Worm (Caenorhabditis elegans) whole organism, young adult: ENCODE results near the gene C47D12.2.
A peak's percentile ranks its signal among the peaks of the same experiment; 100 is the strongest.

ENCODE experiments used
- B0019.2 ChIP-seq: fragments of 200-800 bp; sonication (Bioruptor generic); conservative IDR thresholded peaks from 2 replicates; pipeline ENCODE4 v1.3.6; 2022; ENCODE audit warnings: missing genetic modification reagents, missing genetic modification characterization, missing compliant biosample characterization
- B0261.1 ChIP-seq: sonication (generic microtip); optimal IDR thresholded peaks from 2 replicates; lab custom pipeline; 2016; ENCODE audit warnings: mild to moderate bottlenecking, missing genetic modification characterization, moderate library complexity, missing compliant biosample characterization
- C06A6.2 ChIP-seq: fragments of 200-800 bp; sonication (Bioruptor generic); conservative IDR thresholded peaks from 2 replicates; pipeline ENCODE4 v1.3.6; 2022; ENCODE audit warnings: missing genetic modification characterization, missing compliant biosample characterization
- F39B2.1 ChIP-seq: fragments of 200-800 bp; sonication (Bioruptor generic); IDR thresholded peaks from 2 replicates; pipeline ENCODE4 v1.3.6; 2022; ENCODE audit warnings: missing genetic modification reagents, missing genetic modification characterization, missing compliant biosample characterization
- F57A8.1 ChIP-seq: fragments of 200-800 bp; sonication (Bioruptor generic); optimal IDR thresholded peaks from 2 replicates; lab custom pipeline; 2018; ENCODE audit warnings: mild to moderate bottlenecking, missing genetic modification characterization, moderate library complexity, missing compliant biosample characterization
- K11D2.4 ChIP-seq: fragments of 200-800 bp; sonication (Bioruptor generic); IDR thresholded peaks from 2 replicates; pipeline ENCODE4 v1.3.6; 2022; ENCODE audit warnings: missing genetic modification reagents, missing genetic modification characterization, missing compliant biosample characterization
- K12H6.12 ChIP-seq: fragments of 200-800 bp; sonication (Bioruptor generic); optimal IDR thresholded peaks from 2 replicates; lab custom pipeline; 2018; ENCODE audit warnings: mild to moderate bottlenecking, missing genetic modification characterization, missing compliant biosample characterization
- T26A5.8 ChIP-seq: sonication (generic microtip); optimal IDR thresholded peaks from 2 replicates; lab custom pipeline; 2016; ENCODE audit warnings: missing genetic modification characterization, missing compliant biosample characterization
- Y67H2A.10 ChIP-seq: fragments of 200-800 bp; sonication (Bioruptor generic); conservative IDR thresholded peaks from 2 replicates; pipeline ENCODE4 v1.3.6; 2022; ENCODE audit warnings: missing genetic modification reagents, missing genetic modification characterization, missing compliant biosample characterization
- ama-1 ChIP-seq, 3 experiments: fragments of 150-350 bp in 1 of 3; sonication (generic microtip) in 2 of 3; optimal IDR thresholded peaks; 2 replicates each; lab custom pipeline; 2014 to 2018; ENCODE audit warnings: missing biosample characterization in 2 of 3, missing genetic modification characterization in 2 of 3, missing genetic modification reagents in 2 of 3
- bed-1 ChIP-seq: fragments of 200-800 bp; sonication (Bioruptor generic); IDR thresholded peaks from 2 replicates; pipeline ENCODE4 v1.3.6; 2022; ENCODE audit warnings: missing genetic modification reagents, missing genetic modification characterization, missing compliant biosample characterization
- bed-2 ChIP-seq: fragments of 200-800 bp; sonication (Bioruptor generic); IDR thresholded peaks from 2 replicates; pipeline ENCODE4 v1.3.6; 2022; ENCODE audit warnings: missing genetic modification reagents, missing genetic modification characterization, missing compliant biosample characterization
- ccch-3 ChIP-seq: fragments of 200-800 bp; sonication (Bioruptor generic); optimal IDR thresholded peaks from 2 replicates; lab custom pipeline; 2018; ENCODE audit warnings: mild to moderate bottlenecking, missing genetic modification characterization, missing compliant biosample characterization
- ceh-27 ChIP-seq: fragments of 200-800 bp; sonication (Bioruptor generic); optimal IDR thresholded peaks from 2 replicates; lab custom pipeline; 2018; ENCODE audit warnings: mild to moderate bottlenecking, missing genetic modification characterization, moderate library complexity, missing compliant biosample characterization
- ceh-58 ChIP-seq: fragments of 200-800 bp; sonication (Bioruptor generic); IDR thresholded peaks from 2 replicates; pipeline ENCODE4 v1.3.6; 2022; ENCODE audit warnings: missing genetic modification characterization, missing compliant biosample characterization
- ceh-79 ChIP-seq: sonication (generic microtip); optimal IDR thresholded peaks from 2 replicates; lab custom pipeline; 2017; ENCODE audit warnings: mild to moderate bottlenecking, missing genetic modification characterization, missing compliant biosample characterization
- ceh-91 ChIP-seq: fragments of 200-800 bp; sonication (Bioruptor generic); IDR thresholded peaks from 2 replicates; pipeline ENCODE4 v1.3.6; 2022; ENCODE audit warnings: missing genetic modification reagents, missing genetic modification characterization, missing compliant biosample characterization
- chd-7 ChIP-seq: sonication (generic microtip); optimal IDR thresholded peaks from 2 replicates; lab custom pipeline; 2016; ENCODE audit warnings: mild to moderate bottlenecking, missing genetic modification characterization, moderate library complexity, missing compliant biosample characterization
- dox-1 ChIP-seq: fragments of 200-800 bp; sonication (Bioruptor generic); IDR thresholded peaks from 2 replicates; pipeline ENCODE4 v1.3.6; 2022; ENCODE audit warnings: missing genetic modification reagents, missing genetic modification characterization, missing compliant biosample characterization
- dpl-1 ChIP-seq: fragments of 150-350 bp; optimal IDR thresholded peaks from 2 replicates; lab custom pipeline; 2014; ENCODE audit warnings: missing biosample characterization, missing genetic modification reagents, missing genetic modification characterization
- ekl-4 ChIP-seq: fragments of 200-800 bp; sonication (Bioruptor generic); IDR thresholded peaks from 2 replicates; pipeline ENCODE4 v1.3.6; 2022; ENCODE audit warnings: missing genetic modification reagents, missing genetic modification characterization, missing compliant biosample characterization
- hmg-1.2 ChIP-seq: fragments of 200-800 bp; sonication (Bioruptor generic); IDR thresholded peaks from 2 replicates; pipeline ENCODE4 v1.3.6; 2022; ENCODE audit warnings: missing genetic modification reagents, missing genetic modification characterization, missing compliant biosample characterization
- hmg-20 ChIP-seq: fragments of 200-800 bp; sonication (Bioruptor generic); IDR thresholded peaks from 2 replicates; pipeline ENCODE4 v1.3.6; 2022; ENCODE audit warnings: missing genetic modification reagents, missing genetic modification characterization, missing compliant biosample characterization
- let-526 ChIP-seq: fragments of 200-800 bp; sonication (Bioruptor generic); IDR thresholded peaks from 2 replicates; pipeline ENCODE4 v1.3.6; 2022; ENCODE audit warnings: missing genetic modification reagents, missing genetic modification characterization, missing compliant biosample characterization
- lin-26 ChIP-seq: fragments of 200-800 bp; sonication (Bioruptor generic); IDR thresholded peaks from 2 replicates; pipeline ENCODE4 v1.3.6; 2022; ENCODE audit warnings: missing genetic modification reagents, missing genetic modification characterization, missing compliant biosample characterization
- lir-1 ChIP-seq: fragments of 200-800 bp; sonication (Bioruptor generic); conservative IDR thresholded peaks from 2 replicates; pipeline ENCODE4 v1.3.6; 2022; ENCODE audit warnings: missing genetic modification reagents, missing genetic modification characterization, missing compliant biosample characterization
- lsy-27 ChIP-seq: sonication (generic microtip); optimal IDR thresholded peaks from 2 replicates; lab custom pipeline; 2017; ENCODE audit warnings: missing genetic modification characterization, mild to moderate bottlenecking, missing compliant biosample characterization, antibody characterized with exemption, missing genotype, borderline replicate concordance; ENCODE audit not compliant: insufficient read depth
- mcd-1 ChIP-seq: fragments of 200-800 bp; sonication (Bioruptor generic); IDR thresholded peaks from 2 replicates; pipeline ENCODE4 v1.3.6; 2022; ENCODE audit warnings: missing genetic modification reagents, missing genetic modification characterization, missing compliant biosample characterization
- nfya-1 ChIP-seq: sonication (generic microtip); optimal IDR thresholded peaks from 2 replicates; lab custom pipeline; 2017; ENCODE audit warnings: antibody characterized with exemption, missing compliant biosample characterization, missing genetic modification characterization, borderline replicate concordance; ENCODE audit not compliant: insufficient read depth
- nfyb-1 ChIP-seq: fragments of 200-800 bp; sonication (Bioruptor generic); IDR thresholded peaks from 2 replicates; pipeline ENCODE4 v1.3.6; 2022; ENCODE audit warnings: missing genetic modification reagents, missing genetic modification characterization, missing compliant biosample characterization
- nhr-90 ChIP-seq: sonication (generic microtip); optimal IDR thresholded peaks from 2 replicates; lab custom pipeline; 2016; ENCODE audit warnings: missing genotype, mild to moderate bottlenecking, missing genetic modification characterization, missing compliant biosample characterization
- pha-4 ChIP-seq: fragments of 150-350 bp; sonication (generic microtip); optimal IDR thresholded peaks from 2 replicates; lab custom pipeline; 2014; ENCODE audit warnings: missing biosample characterization, missing genetic modification reagents, missing genetic modification characterization
- rcor-1 ChIP-seq: fragments of 200-800 bp; sonication (Bioruptor generic); IDR thresholded peaks from 2 replicates; pipeline ENCODE4 v1.3.6; 2022; ENCODE audit warnings: missing genetic modification reagents, missing genetic modification characterization, missing compliant biosample characterization
- repo-1 ChIP-seq: sonication (generic microtip); optimal IDR thresholded peaks from 2 replicates; lab custom pipeline; 2017; ENCODE audit warnings: mild to moderate bottlenecking, missing genetic modification characterization, missing compliant biosample characterization
- rpc-1 ChIP-seq, 2 experiments: fragments of 150-350 bp in 1 of 2; sonication (generic microtip) in 1 of 2; optimal IDR thresholded peaks; 2 replicates each; lab custom pipeline; 2014 to 2018; ENCODE audit warnings: missing biosample characterization in 1 of 2, missing genetic modification characterization in 1 of 2, missing genetic modification reagents in 1 of 2, missing genotype in 1 of 2
- somi-1 ChIP-seq: fragments of 200-800 bp; sonication (Bioruptor generic); optimal IDR thresholded peaks from 2 replicates; lab custom pipeline; 2018; ENCODE audit warnings: mild to moderate bottlenecking, missing genetic modification characterization, missing compliant biosample characterization
- tlf-1 ChIP-seq: fragments of 200-800 bp; sonication (Bioruptor generic); optimal IDR thresholded peaks from 2 replicates; lab custom pipeline; 2018; ENCODE audit warnings: mild to moderate bottlenecking, missing genetic modification characterization, missing compliant biosample characterization
- unc-130 ChIP-seq: sonication (generic microtip); optimal IDR thresholded peaks from 2 replicates; lab custom pipeline; 2016; ENCODE audit warnings: missing genetic modification reagents, missing genetic modification characterization, missing compliant biosample characterization
- ztf-3 ChIP-seq: fragments of 200-800 bp; sonication (Bioruptor generic); optimal IDR thresholded peaks from 2 replicates; lab custom pipeline; 2018; ENCODE audit warnings: mild to moderate bottlenecking, missing genetic modification characterization, missing compliant biosample characterization

Gene C47D12.2

ce11 chrII:11635745-11636161 lies 40.4 kb upstream of the C47D12.2 start (continued):
- TF ChIP-seq B0019.2 (GFP tag; lab: Robert Waterston, UW) = no peak
- TF ChIP-seq ceh-79 (tag; lab: Kevin White, UChicago) = no peak
- no peak for TF ChIP-seq lsy-27 (tag; lab: Kevin White, UChicago)
- no peak for TF ChIP-seq ceh-58
- no peak for TF ChIP-seq F57A8.1
- no peak for TF ChIP-seq dox-1 (GFP tag; lab: Robert Waterston, UW)
- TF ChIP-seq ceh-27 (GFP tag; lab: Kevin White, UChicago) = peak; percentile 67
- no peak for TF ChIP-seq unc-130 (GFP tag; lab: Kevin White, UChicago)
- TF ChIP-seq mcd-1 (GFP tag; lab: Robert Waterston, UW) = peak; percentile 49; the same call in 1 of the 2 replicates
- peak; percentile 64; the same call in 1 of the 2 replicates for TF ChIP-seq ekl-4
- peak; percentile 58 for TF ChIP-seq hmg-1.2 (GFP tag; lab: Robert Waterston, UW)
- TF ChIP-seq rpc-1 (optimal IDR thresholded peaks at IDR 0.05; lab: Kevin White, UChicago) = no peak
- no peak for TF ChIP-seq rpc-1 (tag; optimal IDR thresholded peaks at IDR 0.05; lab: Kevin White, UChicago)
- TF ChIP-seq C06A6.2 (GFP tag; lab: Robert Waterston, UW) = peak; percentile 55; the same call in 1 of the 2 replicates
- TF ChIP-seq Y67H2A.10 (GFP tag; lab: Robert Waterston, UW) = 0 out of 2 replicates have a peak, but pooled peaks have one; percentile 29
- TF ChIP-seq nfyb-1 (GFP tag; lab: Robert Waterston, UW) = peak; percentile 34; the same call in 1 of the 2 replicates
- TF ChIP-seq tlf-1 = peak; percentile 59
- TF ChIP-seq dpl-1 (GFP tag; lab: Kevin White, UChicago) = no peak
- peak; percentile 39 for TF ChIP-seq K12H6.12 (tag; lab: Kevin White, UChicago)
- TF ChIP-seq nhr-90 = no peak
- TF ChIP-seq lin-26 = 0 out of 2 replicates have a peak, but pooled peaks have one; percentile 43
- no peak for TF ChIP-seq bed-2
- TF ChIP-seq B0261.1 = no peak
- TF ChIP-seq chd-7 (tag; lab: Kevin White, UChicago) = peak; percentile 66
- TF ChIP-seq repo-1 (tag; lab: Kevin White, UChicago) = peak; percentile 37
- no peak for TF ChIP-seq hmg-20 (GFP tag; lab: Robert Waterston, UW)
- TF ChIP-seq ceh-91 (GFP tag; lab: Robert Waterston, UW) = no peak
- TF ChIP-seq ztf-3 (GFP tag; lab: Kevin White, UChicago) = no peak
- TF ChIP-seq, all 124 proteins: peak for 38

ce11 chrII:11636617-11637016 lies 39.5 kb upstream of the C47D12.2 start:
- no peak for TF ChIP-seq let-526 (GFP tag; lab: Robert Waterston, UW)
- TF ChIP-seq rcor-1 = no peak
- no peak for TF ChIP-seq lir-1 (GFP tag; lab: Robert Waterston, UW)
- TF ChIP-seq somi-1 = no peak
- TF ChIP-seq pha-4 (tag; lab: Kevin White, UChicago) = no peak
- TF ChIP-seq dox-1 (GFP tag; lab: Robert Waterston, UW) = 0 out of 2 replicates have a peak, but pooled peaks have one; percentile 18
- no peak for TF ChIP-seq nfya-1 (tag; lab: Kevin White, UChicago)
- peak; percentile 47 for TF ChIP-seq ama-1 (optimal IDR thresholded peaks at IDR 0.05; lab: Kevin White, UChicago)
- TF ChIP-seq ama-1 (GFP tag; optimal IDR thresholded peaks at IDR 0.05; lab: Kevin White, UChicago) = no peak
- TF ChIP-seq bed-1 = no peak
- TF ChIP-seq T26A5.8 (tag; lab: Kevin White, UChicago) = no peak
- TF ChIP-seq F39B2.1 (GFP tag; lab: Robert Waterston, UW) = 0 out of 2 replicates have a peak, but pooled peaks have one; percentile 12
- no peak for TF ChIP-seq ccch-3 (GFP tag; lab: Kevin White, UChicago)
- TF ChIP-seq B0261.1 = no peak
- 0 out of 2 replicates have a peak, but pooled peaks have one; percentile 50 for TF ChIP-seq nfyb-1 (GFP tag; lab: Robert Waterston, UW)
- peak; percentile 46; the same call in 1 of the 2 replicates for TF ChIP-seq K11D2.4 (GFP tag; lab: Robert Waterston, UW)
